Fruit fly (Drosophila melanogaster) whole organism, prepupa: Measurements from ENCODE around the gene CG18258.

Source experiments
- Blimp-1 ChIP-seq: fragments of 200-800 bp; sonication (Bioruptor generic); optimal IDR thresholded peaks from 3 replicates; lab custom pipeline; 2017; ENCODE audit warnings: missing biosample characterization, missing genetic modification characterization, mild to moderate bottlenecking, moderate library complexity, missing genetic modification reagents
- CG10631 ChIP-seq: fragments of 200-800 bp; sonication (Bioruptor generic); optimal IDR thresholded peaks from 2 replicates; lab custom pipeline; 2016; ENCODE audit warnings: missing biosample characterization, missing genetic modification characterization
- CG11762 ChIP-seq: fragments of 200-800 bp; sonication (Bioruptor generic); optimal IDR thresholded peaks from 3 replicates; lab custom pipeline; 2016; ENCODE audit warnings: missing biosample characterization, missing genetic modification characterization; ENCODE audit not compliant: insufficient read depth
- CG11902 ChIP-seq: fragments of 200-800 bp; sonication (Bioruptor generic); optimal IDR thresholded peaks from 3 replicates; lab custom pipeline; 2016; ENCODE audit warnings: missing biosample characterization, missing genetic modification characterization
- CG15336 ChIP-seq: fragments of 200-800 bp; sonication (Bioruptor generic); IDR thresholded peaks from 2 replicates; pipeline ENCODE4 v1.3.6; 2022; ENCODE audit warnings: missing biosample characterization, missing genetic modification characterization
- CG1621 ChIP-seq: fragments of 200-800 bp; sonication (Bioruptor generic); optimal IDR thresholded peaks from 3 replicates; lab custom pipeline; 2018; ENCODE audit warnings: missing biosample characterization, mild to moderate bottlenecking, missing genetic modification characterization
- CG16779 ChIP-seq: fragments of 200-800 bp; sonication (Bioruptor generic); optimal IDR thresholded peaks from 3 replicates; lab custom pipeline; 2017; ENCODE audit warnings: missing biosample characterization, mild to moderate bottlenecking, missing genetic modification characterization
- CG3032 ChIP-seq: fragments of 200-800 bp; optimal IDR thresholded peaks from 2 replicates; lab custom pipeline; 2019; ENCODE audit warnings: missing biosample characterization, mild to moderate bottlenecking, missing genetic modification characterization, moderate library complexity
- CG3919 ChIP-seq: fragments of 200-800 bp; sonication (Bioruptor generic); optimal IDR thresholded peaks from 3 replicates; lab custom pipeline; 2016; ENCODE audit warnings: missing biosample characterization, missing genetic modification characterization
- CG6276 ChIP-seq: fragments of 200-800 bp; sonication (Bioruptor generic); optimal IDR thresholded peaks from 2 replicates; lab custom pipeline; 2017; ENCODE audit warnings: missing biosample characterization, mild to moderate bottlenecking, missing genetic modification characterization
- CG6792 ChIP-seq: fragments of 200-800 bp; sonication (Bioruptor generic); optimal IDR thresholded peaks from 3 replicates; lab custom pipeline; 2016; ENCODE audit warnings: missing biosample characterization, missing genetic modification characterization
- CG8119 ChIP-seq: fragments of 200-800 bp; sonication (Bioruptor generic); IDR thresholded peaks from 3 replicates; pipeline ENCODE4 v1.3.6; 2022; ENCODE audit warnings: missing biosample characterization, missing genetic modification characterization
- CG8319 ChIP-seq: fragments of 200-800 bp; sonication (Bioruptor generic); optimal IDR thresholded peaks from 3 replicates; lab custom pipeline; 2016; ENCODE audit warnings: missing biosample characterization, missing genetic modification characterization
- CG9139 ChIP-seq: fragments of 200-800 bp; sonication (Bioruptor generic); optimal IDR thresholded peaks from 3 replicates; lab custom pipeline; 2017; ENCODE audit warnings: missing biosample characterization, mild to moderate bottlenecking, missing genetic modification characterization
- Eip75B ChIP-seq: fragments of 200-800 bp; sonication (Bioruptor generic); optimal IDR thresholded peaks from 3 replicates; lab custom pipeline; 2016; ENCODE audit warnings: missing biosample characterization, missing genetic modification characterization
- Eip78C ChIP-seq: fragments of 200-800 bp; sonication (Bioruptor generic); peaks from one replicate; lab custom pipeline; 2016; ENCODE audit warnings: missing biosample characterization, missing genetic modification characterization
- Eip93F ChIP-seq: fragments of 200-800 bp; sonication (Bioruptor generic); optimal IDR thresholded peaks from 2 replicates; lab custom pipeline; 2016; ENCODE audit warnings: missing biosample characterization, mild to moderate bottlenecking, missing genetic modification characterization
- Gug ChIP-seq: fragments of 200-800 bp; sonication (Bioruptor generic); IDR thresholded peaks from 2 replicates; pipeline ENCODE4 v1.3.6; 2022; ENCODE audit warnings: missing biosample characterization, missing genetic modification characterization
- Hr4 ChIP-seq: fragments of 200-800 bp; sonication (Bioruptor generic); optimal IDR thresholded peaks from 3 replicates; lab custom pipeline; 2016; ENCODE audit warnings: missing biosample characterization, missing genetic modification characterization
- Lpt ChIP-seq: fragments of 200-800 bp; sonication (Bioruptor generic); optimal IDR thresholded peaks from 3 replicates; lab custom pipeline; 2016; ENCODE audit warnings: missing biosample characterization, missing genetic modification characterization
- Met ChIP-seq: fragments of 200-800 bp; sonication (Bioruptor generic); optimal IDR thresholded peaks from 3 replicates; lab custom pipeline; 2016; ENCODE audit warnings: missing biosample characterization, missing genetic modification characterization
- OdsH ChIP-seq: fragments of 200-800 bp; sonication (Bioruptor generic); optimal IDR thresholded peaks from 3 replicates; lab custom pipeline; 2016; ENCODE audit warnings: missing biosample characterization, missing genetic modification characterization
- Smox ChIP-seq: fragments of 200-800 bp; sonication (Bioruptor generic); optimal IDR thresholded peaks from 3 replicates; lab custom pipeline; 2016; ENCODE audit warnings: missing biosample characterization, missing genetic modification characterization
- Sox102F ChIP-seq: fragments of 200-800 bp; sonication (Bioruptor generic); optimal IDR thresholded peaks from 2 replicates; lab custom pipeline; 2016; ENCODE audit warnings: missing biosample characterization, mild to moderate bottlenecking, missing genetic modification characterization
- Sox14 ChIP-seq: fragments of 200-800 bp; sonication (Bioruptor generic); optimal IDR thresholded peaks from 3 replicates; lab custom pipeline; 2016; ENCODE audit warnings: missing biosample characterization, missing genetic modification characterization
- Sox15 ChIP-seq: fragments of 200-800 bp; sonication (Bioruptor generic); optimal IDR thresholded peaks from 3 replicates; lab custom pipeline; 2016; ENCODE audit warnings: missing biosample characterization, missing genetic modification characterization
- achi ChIP-seq: fragments of 200-800 bp; sonication (Bioruptor generic); optimal IDR thresholded peaks from 3 replicates; lab custom pipeline; 2016; ENCODE audit warnings: missing biosample characterization, missing genetic modification characterization
- cyc ChIP-seq: fragments of 200-800 bp; sonication (Bioruptor generic); optimal IDR thresholded peaks from 3 replicates; lab custom pipeline; 2016; ENCODE audit warnings: missing biosample characterization, missing genetic modification characterization
- dsx ChIP-seq: fragments of 200-800 bp; optimal IDR thresholded peaks from 3 replicates; lab custom pipeline; 2019; ENCODE audit warnings: missing biosample characterization, mild to moderate bottlenecking, missing genetic modification characterization, moderate library complexity; ENCODE audit not compliant: poor library complexity, severe bottlenecking
- esn ChIP-seq: fragments of 200-800 bp; sonication (Bioruptor generic); optimal IDR thresholded peaks from 2 replicates; lab custom pipeline; 2016; ENCODE audit warnings: missing biosample characterization, mild to moderate bottlenecking, missing genetic modification characterization, moderate library complexity
- fkh ChIP-seq: fragments of 200-800 bp; sonication (Bioruptor generic); optimal IDR thresholded peaks from 3 replicates; lab custom pipeline; 2017; ENCODE audit warnings: missing biosample characterization, mild to moderate bottlenecking, missing genetic modification characterization, moderate library complexity
- pdm3 ChIP-seq: fragments of 200-800 bp; sonication (Bioruptor generic); optimal IDR thresholded peaks from 3 replicates; lab custom pipeline; 2016; ENCODE audit warnings: missing biosample characterization, missing genetic modification characterization
- salr ChIP-seq, 2 experiments: fragments of 200-800 bp; sonication (Bioruptor generic); optimal IDR thresholded peaks; 3 replicates each; lab custom pipeline; 2016 to 2018; ENCODE audit warnings: missing biosample characterization in 2 of 2, missing genetic modification characterization in 2 of 2, mild to moderate bottlenecking in 1 of 2
- spab ChIP-seq: fragments of 200-800 bp; sonication (Bioruptor generic); optimal IDR thresholded peaks from 2 replicates; lab custom pipeline; 2017; ENCODE audit warnings: missing biosample characterization, mild to moderate bottlenecking, missing genetic modification characterization, missing genetic modification reagents
- vri ChIP-seq: fragments of 200-800 bp; sonication (Bioruptor generic); optimal IDR thresholded peaks from 3 replicates; lab custom pipeline; 2016; ENCODE audit warnings: missing biosample characterization, mild to moderate bottlenecking, missing genetic modification characterization

Gene CG18258

DNA sequence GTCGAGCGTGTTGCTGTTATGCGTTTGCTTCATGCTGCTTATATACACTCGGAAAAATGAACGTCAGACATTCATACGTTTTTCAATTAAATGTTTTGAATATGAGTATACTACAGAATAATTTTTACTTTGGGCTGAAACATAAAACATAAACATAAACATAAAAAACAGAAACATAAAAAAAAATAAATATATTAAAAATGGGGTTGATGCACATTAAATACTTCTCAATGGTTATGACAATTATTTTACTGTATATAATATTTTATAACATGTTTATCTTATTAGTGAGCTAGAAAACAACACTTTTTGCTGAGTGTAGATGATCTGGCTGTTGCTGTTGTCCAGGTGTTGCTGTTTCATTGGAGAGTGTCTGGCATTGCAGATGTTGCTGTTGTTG, 25.3 kb downstream of the CG18258 start (continued):
- TF ChIP-seq dsx (GFP tag; lab: Kevin White, UChicago), result peak; percentile 70
- TF ChIP-seq Gug (GFP tag; lab: Robert Waterston, UW), result no peak; the same call in 1 of the 2 replicates
- peak; percentile 87 for TF ChIP-seq CG15336 (GFP tag; lab: Robert Waterston, UW)
- peak; percentile 51 for TF ChIP-seq CG8319 (GFP tag; lab: Kevin White, UChicago)
- peak; percentile 78 for TF ChIP-seq Lpt
- TF ChIP-seq Eip78C (GFP tag; lab: Kevin White, UChicago), result peak; percentile 92
- peak; percentile 70 for TF ChIP-seq pdm3
- peak; percentile 55 for TF ChIP-seq Met (GFP tag; lab: Kevin White, UChicago)
- peak; percentile 72 for TF ChIP-seq OdsH
- peak; percentile 89 for TF ChIP-seq CG8119 (GFP tag; lab: Robert Waterston, UW)
- peak; percentile 13 for TF ChIP-seq CG11902 (GFP tag; lab: Kevin White, UChicago)
- TF ChIP-seq Sox15 (GFP tag; lab: Kevin White, UChicago), result peak; percentile 23
- peak; percentile 38 for TF ChIP-seq Eip75B
- TF ChIP-seq CG6792, result peak; percentile 70
- TF ChIP-seq CG10631 (GFP tag; lab: Kevin White, UChicago), result peak; percentile 73
- TF ChIP-seq spab, result peak; percentile 55
- TF ChIP-seq CG9139 (GFP tag; lab: Kevin White, UChicago), result peak; percentile 18
- TF ChIP-seq Blimp-1 (GFP tag; lab: Kevin White, UChicago), result no peak

DNA sequence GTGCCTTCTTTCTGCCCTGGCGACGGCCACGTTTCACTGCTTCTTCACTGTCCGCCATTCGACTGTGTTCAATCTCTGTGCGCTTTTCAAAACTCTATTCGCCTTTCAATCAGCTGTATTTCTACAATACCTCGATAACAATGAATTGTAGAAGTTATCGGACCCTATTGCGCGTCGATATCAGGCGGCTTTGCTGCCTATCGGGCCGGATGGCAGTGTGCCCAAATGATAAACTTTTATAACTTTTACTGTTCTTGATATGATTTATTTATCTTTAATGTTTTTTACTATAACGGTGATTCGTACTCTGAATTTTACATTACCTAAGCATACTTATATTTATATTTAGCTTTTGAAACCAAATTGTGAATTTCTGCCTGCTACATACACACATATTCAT, 32.7 kb downstream of the CG18258 start, which contains the start of gene CG8915:
CG8915 (minus strand) TSS at position 148 of the 400 bp plus-strand sequence.
- TF ChIP-seq CG16779 (tag; lab: Kevin White, UChicago) (no peak), Sox102F (GFP tag; lab: Kevin White, UChicago) (no peak), Gug (GFP tag; lab: Robert Waterston, UW) (no peak), Blimp-1 (GFP tag; lab: Kevin White, UChicago) (no peak), CG9139 (GFP tag; lab: Kevin White, UChicago) (no peak), Eip78C (GFP tag; lab: Kevin White, UChicago) (peak; percentile 46), achi (GFP tag; lab: Kevin White, UChicago) (no peak)

DNA sequence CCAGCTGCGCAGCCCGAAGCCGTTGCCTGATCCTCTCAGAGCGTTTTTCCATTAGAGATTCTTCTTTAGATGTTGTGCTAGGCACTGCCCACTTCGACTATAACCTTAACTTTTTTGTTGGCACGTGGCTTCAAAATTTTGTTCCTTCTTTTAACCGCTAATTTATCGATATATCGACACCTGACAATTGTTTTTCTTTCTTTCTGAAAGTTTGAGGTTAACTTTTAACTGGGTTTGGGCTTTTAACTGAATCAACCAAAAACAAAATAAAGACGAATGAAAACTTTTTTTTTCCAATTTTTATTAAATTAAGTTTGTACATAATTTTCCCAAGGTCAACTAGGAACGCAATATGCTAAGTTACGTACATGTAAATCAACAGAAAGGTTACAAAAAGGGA, 34.8 kb downstream of the CG18258 start, which contains the start of gene CG42854:
CG42854 (minus strand) TSS at position 101 of the 400 bp plus-strand sequence.
- no peak for TF ChIP-seq cyc (GFP tag; lab: Kevin White, UChicago)
- TF ChIP-seq Eip93F, result no peak
- no peak for TF ChIP-seq Gug (GFP tag; lab: Robert Waterston, UW)
- TF ChIP-seq CG3919, result no peak
- no peak for TF ChIP-seq Hr4
- TF ChIP-seq pdm3, result no peak
- no peak for TF ChIP-seq salr (GFP tag; optimal IDR thresholded peaks at IDR 0.05; lab: Kevin White, UChicago)
- no peak for TF ChIP-seq CG15336 (GFP tag; lab: Robert Waterston, UW)
- no peak for TF ChIP-seq Eip78C (GFP tag; lab: Kevin White, UChicago)

DNA sequence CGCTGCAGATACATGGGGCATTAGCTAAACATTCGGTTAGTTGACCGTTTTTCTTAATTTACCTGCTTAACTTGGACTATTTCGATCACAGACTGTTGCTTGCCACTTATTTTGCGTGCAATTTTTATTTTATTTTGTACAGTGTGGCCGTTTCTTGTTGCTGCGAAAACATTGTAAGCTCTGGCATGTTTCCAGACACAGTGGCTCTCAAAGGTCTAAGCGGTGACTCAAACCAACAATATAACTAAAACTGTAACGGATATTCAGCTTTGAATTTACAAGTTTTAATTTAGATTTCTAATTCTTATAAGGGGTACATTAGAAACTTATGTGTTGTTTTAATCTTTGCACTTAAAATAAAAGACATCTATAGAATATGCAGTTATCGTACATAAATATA, 37.2 kb downstream of the CG18258 start, which contains the start of gene CG8675:
CG8675 (minus strand) TSS at position 177 of the 400 bp plus-strand sequence.
- TF ChIP-seq dsx (GFP tag; lab: Kevin White, UChicago), result peak; percentile 76
- no peak for TF ChIP-seq CG3032 (tag; lab: Kevin White, UChicago)
- peak; percentile 59 for TF ChIP-seq Eip78C (GFP tag; lab: Kevin White, UChicago)

DNA sequence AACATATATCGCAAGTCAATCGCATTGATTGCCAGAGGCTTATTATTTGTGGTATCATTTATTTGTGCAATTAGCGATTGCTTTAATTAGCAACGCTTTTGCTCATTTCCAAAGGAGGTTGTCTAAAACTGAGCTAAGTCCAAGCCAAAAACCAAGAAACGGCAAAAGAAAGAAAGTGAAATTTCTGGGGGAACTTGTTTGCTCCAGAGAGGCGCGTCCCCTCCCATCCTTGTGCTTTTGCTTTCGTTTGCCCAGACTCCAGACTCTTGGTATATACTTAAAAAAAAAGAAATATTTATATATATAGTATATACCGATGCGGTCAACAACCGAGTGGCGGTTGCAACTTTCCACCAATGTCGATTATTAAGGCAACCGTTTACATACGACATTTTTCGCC, 42.0 kb downstream of the CG18258 start:
- no peak for TF ChIP-seq OdsH
- peak; percentile 75 for TF ChIP-seq Blimp-1 (GFP tag; lab: Kevin White, UChicago)

DNA sequence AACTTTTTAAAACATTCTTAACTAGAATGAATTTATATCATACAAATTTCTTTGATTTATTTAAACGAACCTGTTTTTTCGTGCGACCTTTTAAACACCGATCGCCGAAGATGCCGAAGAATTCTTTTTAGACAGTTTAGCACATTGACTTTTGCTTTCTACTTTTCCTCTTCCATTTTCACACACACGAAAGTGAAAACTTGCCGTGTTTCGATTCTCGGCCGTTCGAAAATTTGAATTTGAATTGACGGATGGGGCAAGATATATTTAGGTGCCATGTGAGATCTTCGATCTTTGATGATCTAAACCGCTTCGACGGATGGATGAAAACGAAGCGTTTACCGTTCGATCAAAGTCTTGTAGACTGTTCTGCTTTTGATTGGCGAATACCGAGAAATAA, 43.6 kb downstream of the CG18258 start:
- no peak for TF ChIP-seq Met (GFP tag; lab: Kevin White, UChicago)
- TF ChIP-seq CG9139 (GFP tag; lab: Kevin White, UChicago), result no peak
- TF ChIP-seq Eip78C (GFP tag; lab: Kevin White, UChicago), result no peak
- no peak for TF ChIP-seq CG10631 (GFP tag; lab: Kevin White, UChicago)
- TF ChIP-seq spab, result no peak
- TF ChIP-seq Lpt, result no peak
- no peak for TF ChIP-seq CG15336 (GFP tag; lab: Robert Waterston, UW)
- TF ChIP-seq CG6792, result no peak
- no peak for TF ChIP-seq vri (GFP tag; lab: Kevin White, UChicago)
- no peak for TF ChIP-seq Smox (GFP tag; lab: Kevin White, UChicago)
- TF ChIP-seq fkh (GFP tag; lab: Kevin White, UChicago), result no peak
- no peak for TF ChIP-seq Sox14 (GFP tag; lab: Kevin White, UChicago)
- no peak for TF ChIP-seq CG11762 (GFP tag; lab: Kevin White, UChicago)
- no peak for TF ChIP-seq CG6276 (GFP tag; lab: Kevin White, UChicago)
- TF ChIP-seq Blimp-1 (GFP tag; lab: Kevin White, UChicago), result no peak
- TF ChIP-seq Hr4, result no peak
- no peak for TF ChIP-seq CG1621
- TF ChIP-seq pdm3, result no peak
- TF ChIP-seq esn (GFP tag; lab: Kevin White, UChicago), result no peak
- TF ChIP-seq, all 60 proteins: peak for 0
